Worm (Caenorhabditis elegans) whole organism, L1 larva: Measurements from ENCODE around the gene Y46G5A.28.
A peak's percentile ranks its signal among the peaks of the same experiment; 100 is the strongest.

Experiments
- C04F5.9 ChIP-seq: sonication (generic microtip); optimal IDR thresholded peaks from 2 replicates; lab custom pipeline; 2016; ENCODE audit warnings: missing genetic modification characterization, missing compliant biosample characterization
- C16A3.4 ChIP-seq: fragments of 150-350 bp; optimal IDR thresholded peaks from 2 replicates; lab custom pipeline; 2014; ENCODE audit warnings: missing biosample characterization, missing genetic modification characterization
- Y116A8C.19 ChIP-seq: sonication (generic microtip); optimal IDR thresholded peaks from 2 replicates; lab custom pipeline; 2016; ENCODE audit warnings: missing compliant biosample characterization, missing genetic modification characterization, borderline replicate concordance
- aha-1 ChIP-seq: fragments of 150-350 bp; optimal IDR thresholded peaks from 2 replicates; lab custom pipeline; 2014; ENCODE audit warnings: missing biosample characterization, missing genetic modification characterization
- alr-1 ChIP-seq: fragments of 200-800 bp; sonication (Bioruptor generic); optimal IDR thresholded peaks from 2 replicates; lab custom pipeline; 2018; ENCODE audit warnings: borderline replicate concordance, mild to moderate bottlenecking, missing genetic modification characterization, missing compliant biosample characterization
- blmp-1 ChIP-seq: fragments of 150-350 bp; optimal IDR thresholded peaks from 2 replicates; lab custom pipeline; 2014; ENCODE audit warnings: missing biosample characterization, missing genetic modification characterization
- ceh-63 ChIP-seq: fragments of 200-800 bp; sonication (Bioruptor generic); optimal IDR thresholded peaks from 2 replicates; lab custom pipeline; 2018; ENCODE audit warnings: mild to moderate bottlenecking, missing genetic modification characterization, missing compliant biosample characterization
- ceh-8 ChIP-seq: fragments of 200-800 bp; sonication (Bioruptor generic); optimal IDR thresholded peaks from 2 replicates; lab custom pipeline; 2018; ENCODE audit warnings: mild to moderate bottlenecking, missing genetic modification characterization, moderate library complexity, missing compliant biosample characterization
- ceh-88 ChIP-seq: fragments of 200-800 bp; sonication (Bioruptor generic); IDR thresholded peaks from 2 replicates; pipeline ENCODE4 v1.3.6; 2022; ENCODE audit warnings: missing genetic modification characterization, missing compliant biosample characterization
- ceh-90 ChIP-seq: sonication (generic microtip); optimal IDR thresholded peaks from 2 replicates; lab custom pipeline; 2016; ENCODE audit warnings: missing genetic modification characterization, missing compliant biosample characterization
- ces-1 ChIP-seq: fragments of 150-350 bp; optimal IDR thresholded peaks from 2 replicates; lab custom pipeline; 2014; ENCODE audit warnings: missing biosample characterization, missing genetic modification reagents, missing genetic modification characterization
- dsc-1 ChIP-seq: sonication (generic microtip); optimal IDR thresholded peaks from 2 replicates; lab custom pipeline; 2016; ENCODE audit warnings: mild to moderate bottlenecking, missing genetic modification characterization, missing compliant biosample characterization
- efl-1 ChIP-seq, 4 experiments: fragments of 150-350 bp; optimal IDR thresholded peaks in 3 of 4; peaks in 1 of 4; 1 replicate in 1 of 4; 2 replicates in 3 of 4; lab custom pipeline; 2014; ENCODE audit warnings: missing biosample characterization in 2 of 4, missing genetic modification characterization in 2 of 4, missing genetic modification reagents in 2 of 4
- elt-3 ChIP-seq, 6 experiments: fragments of 150-350 bp in 1 of 6; sonication (generic microtip); optimal IDR thresholded peaks; 2 replicates each; lab custom pipeline; 2017 to 2018; ENCODE audit warnings: missing biosample characterization in 6 of 6, missing genetic modification characterization in 6 of 6, inconsistent platforms in 1 of 6
- fkh-4 ChIP-seq: sonication (generic microtip); optimal IDR thresholded peaks from 2 replicates; lab custom pipeline; 2016; ENCODE audit warnings: missing compliant biosample characterization, missing genetic modification characterization, borderline replicate concordance
- hlh-17 ChIP-seq: fragments of 200-800 bp; sonication (Bioruptor generic); optimal IDR thresholded peaks from 2 replicates; lab custom pipeline; 2018; ENCODE audit warnings: missing genetic modification characterization, mild to moderate bottlenecking, missing compliant biosample characterization, moderate library complexity, borderline replicate concordance
- irx-1 ChIP-seq: sonication (generic microtip); optimal IDR thresholded peaks from 2 replicates; lab custom pipeline; 2016; ENCODE audit warnings: missing genetic modification characterization, missing compliant biosample characterization
- jun-1 ChIP-seq: fragments of 150-350 bp; optimal IDR thresholded peaks from 2 replicates; lab custom pipeline; 2014; ENCODE audit warnings: missing biosample characterization, missing genetic modification reagents, missing genetic modification characterization
- lin-14 ChIP-seq: fragments of 200-800 bp; sonication (Bioruptor generic); optimal IDR thresholded peaks from 2 replicates; lab custom pipeline; 2018; ENCODE audit warnings: mild to moderate bottlenecking, missing genetic modification characterization, moderate library complexity, missing compliant biosample characterization
- lsy-2 ChIP-seq, 2 experiments: fragments of 150-350 bp; optimal IDR thresholded peaks; 2 replicates each; lab custom pipeline; 2014; ENCODE audit warnings: missing biosample characterization in 2 of 2, missing genetic modification characterization in 2 of 2
- nhr-20 ChIP-seq: sonication (generic microtip); optimal IDR thresholded peaks from 2 replicates; lab custom pipeline; 2016; ENCODE audit warnings: mild to moderate bottlenecking, missing genetic modification characterization, missing compliant biosample characterization
- nhr-76 ChIP-seq: sonication (generic microtip); optimal IDR thresholded peaks from 2 replicates; lab custom pipeline; 2017; ENCODE audit warnings: missing biosample characterization, missing genetic modification characterization
- nhr-77 ChIP-seq: fragments of 150-350 bp; optimal IDR thresholded peaks from 2 replicates; lab custom pipeline; 2014; ENCODE audit warnings: missing biosample characterization, missing genetic modification characterization
- nhr-84 ChIP-seq: sonication (generic microtip); optimal IDR thresholded peaks from 2 replicates; lab custom pipeline; 2017; ENCODE audit warnings: missing biosample characterization, missing genetic modification characterization
- pax-3 ChIP-seq: fragments of 200-800 bp; sonication (Bioruptor generic); optimal IDR thresholded peaks from 2 replicates; lab custom pipeline; 2018; ENCODE audit warnings: mild to moderate bottlenecking, missing genetic modification characterization, moderate library complexity, missing compliant biosample characterization
- pqm-1 ChIP-seq: sonication (generic microtip); optimal IDR thresholded peaks from 3 replicates; lab custom pipeline; 2017; ENCODE audit warnings: missing biosample characterization, missing genetic modification characterization
- sox-4 ChIP-seq: sonication (generic microtip); optimal IDR thresholded peaks from 2 replicates; lab custom pipeline; 2016; ENCODE audit warnings: missing genetic modification characterization, missing compliant biosample characterization
- sptf-1 ChIP-seq: fragments of 150-350 bp; optimal IDR thresholded peaks from 2 replicates; lab custom pipeline; 2014; ENCODE audit warnings: missing biosample characterization, missing genetic modification characterization
- swsn-7 ChIP-seq: sonication (generic microtip); optimal IDR thresholded peaks from 2 replicates; lab custom pipeline; 2016; ENCODE audit warnings: missing genetic modification characterization, missing compliant biosample characterization
- unc-130 ChIP-seq: fragments of 150-350 bp; optimal IDR thresholded peaks from 2 replicates; lab custom pipeline; 2017; ENCODE audit warnings: missing biosample characterization, missing genetic modification characterization, inconsistent platforms
- unc-30 ChIP-seq: sonication (generic microtip); optimal IDR thresholded peaks from 2 replicates; lab custom pipeline; 2017; ENCODE audit warnings: missing biosample characterization, missing genetic modification characterization
- unc-62 ChIP-seq: fragments of 150-350 bp; optimal IDR thresholded peaks from 2 replicates; lab custom pipeline; 2014; ENCODE audit warnings: missing biosample characterization, missing genetic modification reagents, missing genetic modification characterization
- unc-98 ChIP-seq: fragments of 200-800 bp; sonication (Bioruptor generic); IDR thresholded peaks from 2 replicates; pipeline ENCODE4 v1.3.6; 2022; ENCODE audit warnings: missing genetic modification characterization, missing compliant biosample characterization
- xbp-1 ChIP-seq: sonication (generic microtip); optimal IDR thresholded peaks from 2 replicates; lab custom pipeline; 2016; ENCODE audit warnings: missing genetic modification characterization, missing compliant biosample characterization

Gene Y46G5A.28

DNA sequence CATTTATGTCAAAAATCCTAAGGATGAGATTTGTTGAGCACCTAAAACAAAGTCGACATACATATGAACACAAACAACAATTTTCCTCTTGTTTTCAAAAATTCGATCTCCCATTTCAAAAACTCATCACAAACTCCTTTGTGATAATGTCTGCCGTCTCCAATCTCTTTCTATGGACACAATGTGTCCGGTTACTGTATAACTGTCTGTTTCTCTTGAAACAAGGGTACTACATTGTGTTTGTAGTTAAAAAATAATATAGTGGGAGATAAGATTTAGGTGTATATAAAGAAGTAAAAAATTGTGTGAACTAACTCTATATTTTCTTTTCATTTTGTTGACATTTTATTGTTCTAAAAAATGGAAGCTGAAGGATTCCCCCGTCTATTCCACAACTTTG lies 19.9 kb upstream of the Y46G5A.28 start, which contains the start of gene bcmo-1:
Gene bcmo-1, plus strand, starts transcription at position 330 of the 400 bp plus-strand sequence.
- TF ChIP-seq nhr-84, result no peak
- no peak for TF ChIP-seq irx-1 (tag; lab: Kevin White, UChicago)
- peak; percentile 25 for TF ChIP-seq nhr-20

DNA sequence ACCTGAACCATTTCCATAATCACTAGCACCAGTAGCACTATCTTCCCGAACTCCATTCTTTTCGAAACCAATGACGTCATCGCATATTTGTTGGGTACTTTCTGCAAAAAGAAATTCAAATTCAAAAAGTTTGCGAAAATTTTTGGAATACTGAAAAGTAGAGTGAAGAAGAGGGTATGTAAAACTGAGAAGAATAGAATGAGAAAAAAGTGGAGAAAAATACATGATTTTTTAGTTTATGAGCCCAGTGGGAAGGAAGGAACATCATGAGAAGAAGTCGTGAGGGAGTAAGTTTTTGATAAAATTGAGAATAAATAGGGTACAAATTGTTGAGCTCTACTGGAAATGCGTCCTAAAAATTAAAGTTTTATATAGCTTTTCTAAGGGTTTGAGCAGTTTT lies 10.2 kb upstream of the Y46G5A.28 start, which contains the start of gene lgc-35:
Gene lgc-35, minus strand, starts transcription at position 101 of the 400 bp plus-strand sequence.
- TF ChIP-seq dsc-1 (tag; lab: Kevin White, UChicago) (no peak), unc-62 (GFP tag; lab: Kevin White, UChicago) (no peak), xbp-1 (tag; lab: Kevin White, UChicago) (no peak), fkh-4 (tag; lab: Kevin White, UChicago) (no peak), hlh-17 (GFP tag; lab: Kevin White, UChicago) (no peak), pax-3 (tag; lab: Kevin White, UChicago) (no peak), nhr-77 (tag; lab: Kevin White, UChicago) (no peak), unc-30 (no peak)
- TF ChIP-seq, all 84 proteins: peak for 0

DNA sequence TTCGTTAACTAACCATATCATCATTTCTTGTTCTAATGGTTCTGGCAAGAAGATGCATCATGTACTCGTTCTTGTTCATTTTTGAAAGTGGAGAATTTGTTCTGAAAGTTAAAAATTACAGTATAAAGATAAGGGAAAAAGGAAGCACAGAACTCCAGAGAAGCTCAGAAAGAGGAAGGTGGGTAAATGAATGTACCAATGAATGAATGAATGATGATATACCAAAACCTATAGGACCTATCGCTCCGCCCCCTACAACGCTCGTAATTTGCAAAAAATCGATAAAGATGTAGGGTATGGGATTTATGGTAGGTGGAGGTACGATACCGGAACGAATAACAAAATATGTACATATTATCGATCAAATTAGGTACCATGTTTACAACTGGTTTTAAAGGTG lies 2.5 kb upstream of the Y46G5A.28 start, which contains the start of gene pes-10:
Gene pes-10, minus strand, starts transcription at position 101 of the 400 bp plus-strand sequence.
- TF ChIP-seq ces-1 (GFP tag; lab: Kevin White, UChicago), result no peak
- TF ChIP-seq dsc-1 (tag; lab: Kevin White, UChicago), result no peak
- no peak for TF ChIP-seq C16A3.4
- no peak for TF ChIP-seq ceh-63
- TF ChIP-seq unc-130 (tag; lab: Kevin White, UChicago), result no peak
- TF ChIP-seq ceh-90 (tag; lab: Kevin White, UChicago), result no peak
- no peak for TF ChIP-seq sptf-1 (tag; lab: Kevin White, UChicago)

DNA sequence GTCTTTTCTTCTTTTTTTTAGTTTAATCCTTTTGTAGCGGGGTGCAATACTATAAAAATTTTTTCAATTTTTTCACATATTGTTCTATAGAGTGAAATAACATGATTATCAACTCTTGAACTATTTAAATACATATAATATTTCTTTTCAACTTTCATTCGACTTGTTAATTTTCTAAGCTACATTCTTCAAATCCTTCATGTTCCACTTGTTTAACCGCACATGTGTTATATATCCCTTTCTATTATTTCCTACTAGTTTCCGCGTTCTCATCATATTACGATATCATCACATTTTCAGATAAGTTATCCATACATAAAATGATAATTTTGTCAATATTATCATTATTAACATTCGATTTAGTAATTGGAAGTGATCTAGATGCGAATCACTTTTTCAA lies 5.7 kb downstream of the Y46G5A.28 start, which contains the start of gene Y46G5A.29:
Gene Y46G5A.29, plus strand, starts transcription at position 301 of the 400 bp plus-strand sequence.
- TF ChIP-seq pqm-1 (tag; lab: Kevin White, UChicago) (no peak), irx-1 (tag; lab: Kevin White, UChicago) (no peak), unc-98 (GFP tag; lab: Robert Waterston, UW) (no peak), sox-4 (tag; lab: Kevin White, UChicago) (no peak), dsc-1 (tag; lab: Kevin White, UChicago) (no peak), nhr-76 (tag; lab: Kevin White, UChicago) (no peak), Y116A8C.19 (tag; lab: Kevin White, UChicago) (no peak), elt-3 (tag; optimal IDR thresholded peaks at IDR 0.05; lab: Kevin White, UChicago) (no peak), jun-1 (tag; lab: Kevin White, UChicago) (no peak), blmp-1 (no peak)
- TF ChIP-seq, all 84 proteins: peak for 0

DNA sequence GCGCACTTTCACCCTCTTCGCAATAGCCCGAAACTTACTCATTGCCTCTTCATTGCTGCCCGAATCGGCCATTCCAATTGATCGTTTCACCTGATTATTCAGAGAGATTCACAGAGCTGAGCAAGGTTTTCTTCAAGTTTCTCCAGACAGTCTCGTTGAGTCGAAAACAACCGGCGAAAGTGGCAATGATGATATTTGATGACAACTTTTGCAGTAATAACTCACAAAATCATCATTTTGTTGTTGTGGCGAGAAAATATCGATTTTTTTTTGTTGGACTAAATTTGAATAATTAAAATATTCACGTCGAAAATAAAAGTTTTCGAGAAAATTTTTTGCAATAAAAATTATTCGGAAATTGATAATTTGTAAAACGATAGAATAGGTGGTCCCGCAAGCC lies 15.4 kb downstream of the Y46G5A.28 start, which contains the start of gene snf-5:
Gene snf-5, minus strand, starts transcription at position 182 of the 400 bp plus-strand sequence.
- TF ChIP-seq efl-1 (optimal IDR thresholded peaks at IDR 0.05; lab: Kevin White, UChicago) (no peak), efl-1 (GFP tag; optimal IDR thresholded peaks at IDR 0.05 in 1 of 2; lab: Kevin White, UChicago) (peak in 1 of 2 experiments; percentile 90), unc-98 (GFP tag; lab: Robert Waterston, UW) (no peak)

DNA sequence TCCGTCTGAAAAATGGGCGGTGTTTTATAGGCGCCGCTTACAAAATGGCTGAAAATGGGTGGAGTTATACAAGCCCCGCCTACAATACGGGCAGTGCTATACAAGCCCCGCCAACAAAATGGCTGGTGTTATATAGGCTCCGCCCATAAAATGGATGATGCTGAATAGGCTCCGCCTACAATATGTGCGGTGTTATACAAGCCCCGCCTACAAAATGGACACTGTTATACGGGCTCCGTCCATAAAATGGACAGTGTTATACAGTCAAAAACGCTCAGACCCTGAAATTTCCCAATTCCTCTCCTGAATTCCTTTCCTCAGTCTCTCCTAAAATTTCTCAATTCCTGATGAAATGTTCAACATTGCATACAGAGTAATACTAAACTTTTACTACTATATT lies 15.8 kb downstream of the Y46G5A.28 start:
- TF ChIP-seq ces-1 (GFP tag; lab: Kevin White, UChicago) (no peak), C04F5.9 (tag; lab: Kevin White, UChicago) (no peak), sptf-1 (tag; lab: Kevin White, UChicago) (no peak), ceh-8 (no peak), lin-14 (GFP tag; lab: Kevin White, UChicago) (no peak), ceh-88 (no peak), swsn-7 (tag; lab: Kevin White, UChicago) (no peak), alr-1 (tag; lab: Kevin White, UChicago) (no peak), nhr-76 (tag; lab: Kevin White, UChicago) (no peak), lsy-2 (tag; optimal IDR thresholded peaks at IDR 0.05; lab: Kevin White, UChicago) (no peak), nhr-77 (tag; lab: Kevin White, UChicago) (no peak), aha-1 (tag; lab: Kevin White, UChicago) (no peak)
